Worm (Caenorhabditis elegans) whole organism, midembryonic: ENCODE results near the gene B0410.1.

ENCODE experiments used
- T22C8.4 ChIP-seq: fragments of 200-800 bp; sonication (Bioruptor generic); IDR thresholded peaks from 2 replicates; pipeline ENCODE4 v1.3.6; 2022; ENCODE audit warnings: missing genetic modification characterization, missing compliant biosample characterization
- cog-1 ChIP-seq: sonication (generic microtip); optimal IDR thresholded peaks from 2 replicates; lab custom pipeline; 2016; ENCODE audit warnings: missing genetic modification characterization, missing compliant biosample characterization
- flt-1 ChIP-seq: fragments of 200-800 bp; sonication (Bioruptor generic); IDR thresholded peaks from 2 replicates; pipeline ENCODE4 v1.3.6; 2022; ENCODE audit warnings: missing genetic modification characterization, missing compliant biosample characterization
- klf-2 ChIP-seq: fragments of 200-800 bp; sonication (Bioruptor generic); conservative IDR thresholded peaks from 2 replicates; pipeline ENCODE4 v1.3.6; 2022; ENCODE audit warnings: missing genetic modification reagents, missing genetic modification characterization, missing compliant biosample characterization
- med-1 ChIP-seq: sonication (generic microtip); optimal IDR thresholded peaks from 2 replicates; lab custom pipeline; 2017; ENCODE audit warnings: missing genetic modification characterization, mild to moderate bottlenecking, missing compliant biosample characterization, antibody characterized with exemption, missing genetic modification reagents; ENCODE audit not compliant: insufficient read depth
- ref-1 ChIP-seq: fragments of 200-800 bp; sonication (Bioruptor generic); conservative IDR thresholded peaks from 2 replicates; pipeline ENCODE4 v1.3.6; 2022; ENCODE audit warnings: missing genetic modification reagents, missing genetic modification characterization, missing compliant biosample characterization
- tab-1 ChIP-seq: fragments of 200-800 bp; sonication (Bioruptor generic); IDR thresholded peaks from 2 replicates; pipeline ENCODE4 v1.3.6; 2022; ENCODE audit warnings: missing genetic modification characterization, missing compliant biosample characterization
- ztf-23 ChIP-seq: fragments of 200-800 bp; sonication (Bioruptor generic); IDR thresholded peaks from 2 replicates; pipeline ENCODE4 v1.3.6; 2022; ENCODE audit warnings: missing genetic modification reagents, missing genetic modification characterization, missing compliant biosample characterization
- ztf-29 ChIP-seq: fragments of 200-800 bp; sonication (Bioruptor generic); IDR thresholded peaks from 2 replicates; pipeline ENCODE4 v1.3.6; 2022; ENCODE audit warnings: missing genetic modification reagents, missing genetic modification characterization, missing compliant biosample characterization

The B0410.1 gene

DNA sequence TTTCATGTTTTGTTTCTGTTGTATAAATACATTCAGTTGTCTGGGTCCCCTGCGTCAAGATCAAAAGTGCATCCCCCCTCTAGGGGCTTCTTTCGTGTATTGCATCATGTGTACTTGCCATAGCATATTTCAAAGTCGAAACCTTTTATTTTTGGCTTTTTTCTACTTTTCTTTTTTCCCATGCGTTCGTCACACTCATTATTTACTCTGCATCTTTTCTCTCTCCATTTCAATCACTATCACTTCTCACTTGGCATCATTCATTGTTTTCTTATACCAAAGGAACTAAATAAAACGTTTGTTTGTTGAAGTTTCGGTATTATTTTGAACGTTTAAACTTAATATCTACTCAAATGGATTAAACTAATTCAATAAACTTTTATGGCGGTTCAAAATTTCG, 45.2 kb downstream of the B0410.1 start:
- TF ChIP-seq flt-1 (GFP tag; lab: Robert Waterston, UW) (no peak), cog-1 (tag; lab: Kevin White, UChicago) (no peak), med-1 (GFP tag; lab: Kevin White, UChicago) (no peak), T22C8.4 (GFP tag; lab: Robert Waterston, UW) (no peak), ztf-29 (GFP tag; lab: Robert Waterston, UW) (no peak), klf-2 (GFP tag; lab: Robert Waterston, UW) (no peak), ref-1 (GFP tag; lab: Robert Waterston, UW) (no peak), tab-1 (no peak), ztf-23 (GFP tag; lab: Robert Waterston, UW) (no peak)

DNA sequence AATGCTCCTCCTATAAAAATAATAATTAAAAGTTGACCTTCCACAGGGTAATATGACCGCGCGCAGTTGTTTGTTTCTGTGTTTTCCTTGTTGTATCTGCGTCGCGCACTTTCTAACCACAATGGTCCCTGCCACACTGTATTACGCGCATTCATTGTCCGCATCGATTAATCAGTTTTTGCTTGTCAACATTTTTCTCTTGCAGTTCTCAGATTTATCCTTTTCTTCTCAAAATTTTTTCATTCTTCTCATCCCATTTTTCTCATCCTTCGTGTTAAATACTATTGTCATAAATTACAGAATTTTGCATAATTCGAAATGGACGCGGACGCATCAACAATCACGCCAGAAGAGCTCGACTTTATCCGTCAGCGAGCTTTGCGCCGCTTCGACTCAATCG, 46.2 kb downstream of the B0410.1 start, which contains the start of gene pfk-1.1:
TSS of gene pfk-1.1 (plus strand) at position 301 of the 400 bp plus-strand sequence.
- TF ChIP-seq flt-1 (GFP tag; lab: Robert Waterston, UW) (no peak), tab-1 (no peak), ref-1 (GFP tag; lab: Robert Waterston, UW) (no peak), med-1 (GFP tag; lab: Kevin White, UChicago) (no peak), ztf-29 (GFP tag; lab: Robert Waterston, UW) (no peak), klf-2 (GFP tag; lab: Robert Waterston, UW) (no peak), ztf-23 (GFP tag; lab: Robert Waterston, UW) (no peak), T22C8.4 (GFP tag; lab: Robert Waterston, UW) (no peak), cog-1 (tag; lab: Kevin White, UChicago) (no peak)

DNA sequence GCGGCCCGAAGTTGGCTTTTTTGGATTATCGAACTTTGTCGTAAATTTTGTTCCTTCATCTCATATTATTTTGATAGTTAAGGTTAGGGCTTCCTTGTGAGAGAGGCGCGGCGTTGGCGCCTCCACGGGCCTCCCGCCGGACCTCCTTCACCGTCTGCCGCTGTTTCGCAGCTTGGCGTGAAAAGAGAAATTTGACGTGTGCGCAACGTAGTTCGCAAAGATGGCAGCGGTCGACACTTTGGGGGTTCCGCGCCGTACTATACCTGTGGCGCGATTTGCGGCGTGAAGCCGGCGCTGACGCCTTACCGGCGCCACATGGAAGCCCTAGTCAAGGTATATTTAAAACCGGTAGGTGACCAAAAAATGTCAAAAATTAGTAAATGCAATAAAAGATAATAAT, 48.0 kb downstream of the B0410.1 start:
- TF ChIP-seq ztf-23 (GFP tag; lab: Robert Waterston, UW) (no peak), flt-1 (GFP tag; lab: Robert Waterston, UW) (no peak), klf-2 (GFP tag; lab: Robert Waterston, UW) (no peak), tab-1 (no peak), ztf-29 (GFP tag; lab: Robert Waterston, UW) (no peak)

DNA sequence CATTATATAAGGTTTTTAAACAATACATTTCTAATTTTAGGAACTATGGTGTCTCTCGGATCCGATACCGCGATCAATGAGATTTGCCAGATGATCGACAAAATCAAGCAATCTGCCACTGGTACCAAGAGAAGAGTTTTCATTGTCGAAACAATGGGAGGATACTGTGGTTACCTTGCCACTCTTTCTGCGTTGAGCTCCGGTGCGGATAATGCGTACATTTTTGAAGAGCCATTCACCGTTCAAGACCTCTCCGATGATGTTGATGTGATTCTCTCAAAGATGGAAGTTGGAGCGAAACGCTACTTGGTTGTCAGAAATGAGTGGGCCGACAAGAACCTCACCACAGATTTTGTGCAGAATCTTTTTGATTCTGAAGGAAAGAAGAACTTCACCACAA, 49.2 kb downstream of the B0410.1 start:
- no peak for TF ChIP-seq ztf-29 (GFP tag; lab: Robert Waterston, UW)
- TF ChIP-seq cog-1 (tag; lab: Kevin White, UChicago): no peak
- no peak for TF ChIP-seq med-1 (GFP tag; lab: Kevin White, UChicago)
- TF ChIP-seq klf-2 (GFP tag; lab: Robert Waterston, UW): no peak
- no peak for TF ChIP-seq tab-1
- no peak for TF ChIP-seq T22C8.4 (GFP tag; lab: Robert Waterston, UW)
- no peak for TF ChIP-seq flt-1 (GFP tag; lab: Robert Waterston, UW)
- no peak for TF ChIP-seq ztf-23 (GFP tag; lab: Robert Waterston, UW)
- no peak for TF ChIP-seq ref-1 (GFP tag; lab: Robert Waterston, UW)
